Fruit fly (Drosophila melanogaster) whole organism, embryonic: ENCODE results near the gene Ptth.

Experiments used
- CG11456 ChIP-seq: fragments of 200-800 bp; sonication (Bioruptor generic); IDR thresholded peaks from 3 replicates; pipeline ENCODE4 v1.3.6; 2022; ENCODE audit warnings: missing biosample characterization, missing genetic modification characterization
- CG13287 ChIP-seq: fragments of 200-800 bp; sonication (Bioruptor generic); IDR thresholded peaks from 2 replicates; pipeline ENCODE4 v1.3.6; 2022; ENCODE audit warnings: missing biosample characterization, missing genetic modification characterization; ENCODE audit not compliant: partially characterized antibody
- CG14710 ChIP-seq: fragments of 200-800 bp; sonication (Bioruptor generic); optimal IDR thresholded peaks from 3 replicates; lab custom pipeline; 2019; ENCODE audit warnings: missing biosample characterization, mild to moderate bottlenecking, missing genetic modification characterization, moderate library complexity
- CG14860 ChIP-seq: fragments of 200-800 bp; sonication (Bioruptor generic); IDR thresholded peaks from 3 replicates; pipeline ENCODE4 v1.3.6; 2022; ENCODE audit warnings: missing biosample characterization, missing genetic modification characterization; ENCODE audit not compliant: partially characterized antibody
- CG16813 ChIP-seq: fragments of 200-800 bp; sonication (Bioruptor generic); IDR thresholded peaks from 3 replicates; pipeline ENCODE4 v1.3.6; 2022; ENCODE audit warnings: missing biosample characterization, missing genetic modification characterization; ENCODE audit not compliant: partially characterized antibody
- CG17186 ChIP-seq: fragments of 200-800 bp; sonication (Bioruptor generic); optimal IDR thresholded peaks from 3 replicates; lab custom pipeline; 2017; ENCODE audit warnings: missing biosample characterization, missing genetic modification reagents, missing genetic modification characterization
- CG17328 ChIP-seq: fragments of 200-800 bp; sonication (Bioruptor generic); IDR thresholded peaks from 2 replicates; pipeline ENCODE4 v1.3.6; 2022; ENCODE audit warnings: missing biosample characterization, missing genetic modification characterization
- CG2116 ChIP-seq: fragments of 200-800 bp; sonication (Bioruptor generic); optimal IDR thresholded peaks from 3 replicates; lab custom pipeline; 2018; ENCODE audit warnings: missing biosample characterization, mild to moderate bottlenecking, missing genetic modification characterization
- CG2875 ChIP-seq: fragments of 200-800 bp; sonication (Bioruptor generic); optimal IDR thresholded peaks from 2 replicates; lab custom pipeline; 2017; ENCODE audit warnings: missing biosample characterization, mild to moderate bottlenecking, missing genetic modification characterization, missing genetic modification reagents
- CG32532 ChIP-seq: fragments of 200-800 bp; sonication (Bioruptor generic); IDR thresholded peaks from 2 replicates; pipeline ENCODE4 v1.3.6; 2022; ENCODE audit warnings: missing biosample characterization, missing genetic modification characterization
- CG32767 ChIP-seq: fragments of 200-800 bp; sonication (Bioruptor generic); IDR thresholded peaks from 2 replicates; pipeline ENCODE4 v1.3.6; 2022; ENCODE audit warnings: missing biosample characterization, missing genetic modification characterization
- CG33557 ChIP-seq: fragments of 200-800 bp; sonication (Bioruptor generic); optimal IDR thresholded peaks from 2 replicates; lab custom pipeline; 2019; ENCODE audit warnings: missing biosample characterization, mild to moderate bottlenecking, missing genetic modification characterization, moderate library complexity
- CG34224 ChIP-seq: fragments of 200-800 bp; sonication (Bioruptor generic); IDR thresholded peaks from 3 replicates; pipeline ENCODE4 v1.3.6; 2022; ENCODE audit warnings: missing biosample characterization, missing genetic modification characterization; ENCODE audit not compliant: partially characterized antibody
- CG6175 ChIP-seq: fragments of 200-800 bp; sonication (Bioruptor generic); IDR thresholded peaks from 3 replicates; pipeline ENCODE4 v1.3.6; 2022; ENCODE audit warnings: missing biosample characterization, missing genetic modification characterization
- CG6765 ChIP-seq: fragments of 200-800 bp; sonication (Bioruptor generic); optimal IDR thresholded peaks from 3 replicates; lab custom pipeline; 2017; ENCODE audit warnings: missing biosample characterization, mild to moderate bottlenecking, missing genetic modification characterization
- Dbx ChIP-seq: fragments of 200-800 bp; sonication (Bioruptor generic); IDR thresholded peaks from 3 replicates; pipeline ENCODE4 v1.3.6; 2022; ENCODE audit warnings: missing biosample characterization, missing genetic modification characterization
- Dek ChIP-seq: fragments of 200-800 bp; sonication (Bioruptor generic); optimal IDR thresholded peaks from 3 replicates; lab custom pipeline; 2019; ENCODE audit warnings: missing biosample characterization, mild to moderate bottlenecking, missing genetic modification characterization, moderate library complexity
- Doc3 ChIP-seq: fragments of 200-800 bp; sonication (Bioruptor generic); IDR thresholded peaks from 3 replicates; pipeline ENCODE4 v1.3.6; 2022; ENCODE audit warnings: missing biosample characterization, missing genetic modification characterization; ENCODE audit not compliant: partially characterized antibody
- ERR ChIP-seq: fragments of 200-800 bp; sonication (Bioruptor generic); optimal IDR thresholded peaks from 2 replicates; lab custom pipeline; 2016; ENCODE audit warnings: missing biosample characterization, missing genetic modification characterization
- Ets97D ChIP-seq: fragments of 200-800 bp; sonication (Bioruptor generic); optimal IDR thresholded peaks from 3 replicates; lab custom pipeline; 2016; ENCODE audit warnings: missing biosample characterization, missing genetic modification characterization
- H15 ChIP-seq: fragments of 200-800 bp; sonication (Bioruptor generic); IDR thresholded peaks from 3 replicates; pipeline ENCODE4 v1.3.6; 2022; ENCODE audit warnings: missing biosample characterization, missing genetic modification characterization
- HLH4C ChIP-seq: fragments of 200-800 bp; sonication (Bioruptor generic); IDR thresholded peaks from 3 replicates; pipeline ENCODE4 v1.3.6; 2022; ENCODE audit warnings: missing biosample characterization, missing genetic modification characterization; ENCODE audit not compliant: partially characterized antibody
- HmgZ ChIP-seq: fragments of 200-800 bp; sonication (Bioruptor generic); optimal IDR thresholded peaks from 2 replicates; lab custom pipeline; 2018; ENCODE audit warnings: missing biosample characterization, mild to moderate bottlenecking, missing genetic modification characterization
- MESR4 ChIP-seq: fragments of 200-800 bp; sonication (Bioruptor generic); optimal IDR thresholded peaks from 2 replicates; lab custom pipeline; 2018; ENCODE audit warnings: missing biosample characterization, mild to moderate bottlenecking, missing genetic modification characterization, moderate library complexity
- Myb ChIP-seq: fragments of 200-800 bp; sonication (Bioruptor generic); optimal IDR thresholded peaks from 2 replicates; lab custom pipeline; 2016; ENCODE audit warnings: missing biosample characterization, missing genetic modification characterization
- NC2α ChIP-seq: fragments of 200-800 bp; sonication (Bioruptor generic); optimal IDR thresholded peaks from 2 replicates; lab custom pipeline; 2016; ENCODE audit warnings: missing biosample characterization, missing genetic modification characterization
- Nf-YC ChIP-seq: fragments of 200-800 bp; optimal IDR thresholded peaks from 3 replicates; lab custom pipeline; 2019; ENCODE audit warnings: missing biosample characterization, mild to moderate bottlenecking, missing genetic modification characterization, moderate library complexity
- Scr ChIP-seq: fragments of 200-800 bp; sonication (Bioruptor generic); IDR thresholded peaks from 2 replicates; pipeline ENCODE4 v1.3.6; 2022; ENCODE audit warnings: missing biosample characterization, missing genetic modification characterization; ENCODE audit not compliant: partially characterized antibody
- Sry-δ ChIP-seq: fragments of 200-800 bp; sonication (Bioruptor generic); optimal IDR thresholded peaks from 2 replicates; lab custom pipeline; 2016; ENCODE audit warnings: missing biosample characterization, missing genetic modification characterization
- Ssrp ChIP-seq: fragments of 200-800 bp; sonication (Bioruptor generic); optimal IDR thresholded peaks from 2 replicates; lab custom pipeline; 2018; ENCODE audit warnings: missing biosample characterization, mild to moderate bottlenecking, missing genetic modification characterization, moderate library complexity
- Stat92E ChIP-seq, 3 experiments: fragments of >200 bp in 2 of 3; fragments of 200-800 bp in 1 of 3; sonication (Bioruptor generic) in 1 of 3; optimal IDR thresholded peaks; 2 replicates each; lab custom pipeline; 2017 to 2019; ENCODE audit warnings: missing biosample characterization in 3 of 3, missing genetic modification characterization in 3 of 3, mild to moderate bottlenecking in 1 of 3, moderate library complexity in 1 of 3
- amos ChIP-seq: fragments of 200-800 bp; sonication (Bioruptor generic); IDR thresholded peaks from 2 replicates; pipeline ENCODE4 v1.3.6; 2022; ENCODE audit warnings: missing biosample characterization, missing genetic modification characterization; ENCODE audit not compliant: partially characterized antibody
- bbx ChIP-seq: fragments of 200-800 bp; sonication (Bioruptor generic); IDR thresholded peaks from 2 replicates; pipeline ENCODE4 v1.3.6; 2022; ENCODE audit warnings: missing biosample characterization, missing genetic modification characterization; ENCODE audit not compliant: partially characterized antibody
- chinmo ChIP-seq: fragments of 200-800 bp; sonication (Bioruptor generic); IDR thresholded peaks from 4 replicates; pipeline ENCODE4 v1.3.6; 2022; ENCODE audit warnings: missing biosample characterization, missing genetic modification characterization; ENCODE audit not compliant: partially characterized antibody
- dan ChIP-seq: fragments of 200-800 bp; sonication (Bioruptor generic); IDR thresholded peaks from 2 replicates; pipeline ENCODE4 v1.3.6; 2022; ENCODE audit warnings: missing biosample characterization, missing genetic modification characterization
- inv ChIP-seq: fragments of 200-800 bp; sonication (Bioruptor generic); IDR thresholded peaks from 2 replicates; pipeline ENCODE4 v1.3.6; 2022; ENCODE audit warnings: missing biosample characterization, missing genetic modification characterization; ENCODE audit not compliant: partially characterized antibody
- odd ChIP-seq: fragments of 200-800 bp; sonication (Bioruptor generic); optimal IDR thresholded peaks from 2 replicates; lab custom pipeline; 2017; ENCODE audit warnings: missing biosample characterization, mild to moderate bottlenecking, missing genetic modification characterization
- rib ChIP-seq: fragments of 200-800 bp; sonication (Bioruptor generic); IDR thresholded peaks from 2 replicates; pipeline ENCODE4 v1.3.6; 2022; ENCODE audit warnings: missing biosample characterization, missing genetic modification characterization
- row ChIP-seq: fragments of 200-800 bp; sonication (Bioruptor generic); IDR thresholded peaks from 3 replicates; pipeline ENCODE4 v1.3.6; 2022; ENCODE audit warnings: missing biosample characterization, missing genetic modification characterization
- sens ChIP-seq: fragments of 200-800 bp; sonication (Bioruptor generic); peaks from one replicate; lab custom pipeline; 2016; ENCODE audit warnings: missing biosample characterization, missing genetic modification characterization
- sob ChIP-seq: fragments of 200-800 bp; sonication (Bioruptor generic); IDR thresholded peaks from 2 replicates; pipeline ENCODE4 v1.3.6; 2022; ENCODE audit warnings: missing biosample characterization, missing genetic modification characterization
- tap ChIP-seq: fragments of 200-800 bp; optimal IDR thresholded peaks from 3 replicates; lab custom pipeline; 2019; ENCODE audit warnings: missing biosample characterization, mild to moderate bottlenecking, missing genetic modification characterization, moderate library complexity
- trem ChIP-seq: fragments of 200-800 bp; optimal IDR thresholded peaks from 3 replicates; lab custom pipeline; 2019; ENCODE audit warnings: missing biosample characterization, mild to moderate bottlenecking, missing genetic modification characterization, moderate library complexity
- ttk ChIP-seq: fragments of 200-800 bp; sonication (Bioruptor generic); IDR thresholded peaks from 2 replicates; pipeline ENCODE4 v2.1.2; 2022; ENCODE audit warnings: missing biosample characterization, missing genetic modification characterization
- unc-4 ChIP-seq: fragments of 200-800 bp; sonication (Bioruptor generic); IDR thresholded peaks from 2 replicates; pipeline ENCODE4 v1.3.6; 2022; ENCODE audit warnings: missing biosample characterization, missing genetic modification characterization; ENCODE audit not compliant: partially characterized antibody
- vnd ChIP-seq: fragments of 200-800 bp; sonication (Bioruptor generic); IDR thresholded peaks from 3 replicates; pipeline ENCODE4 v1.3.6; 2022; ENCODE audit warnings: missing biosample characterization, missing genetic modification characterization; ENCODE audit not compliant: partially characterized antibody
- zen ChIP-seq: fragments of 200-800 bp; sonication (Bioruptor generic); optimal IDR thresholded peaks from 3 replicates; lab custom pipeline; 2018; ENCODE audit warnings: missing biosample characterization, mild to moderate bottlenecking, missing genetic modification characterization, moderate library complexity

Gene Ptth

DNA sequence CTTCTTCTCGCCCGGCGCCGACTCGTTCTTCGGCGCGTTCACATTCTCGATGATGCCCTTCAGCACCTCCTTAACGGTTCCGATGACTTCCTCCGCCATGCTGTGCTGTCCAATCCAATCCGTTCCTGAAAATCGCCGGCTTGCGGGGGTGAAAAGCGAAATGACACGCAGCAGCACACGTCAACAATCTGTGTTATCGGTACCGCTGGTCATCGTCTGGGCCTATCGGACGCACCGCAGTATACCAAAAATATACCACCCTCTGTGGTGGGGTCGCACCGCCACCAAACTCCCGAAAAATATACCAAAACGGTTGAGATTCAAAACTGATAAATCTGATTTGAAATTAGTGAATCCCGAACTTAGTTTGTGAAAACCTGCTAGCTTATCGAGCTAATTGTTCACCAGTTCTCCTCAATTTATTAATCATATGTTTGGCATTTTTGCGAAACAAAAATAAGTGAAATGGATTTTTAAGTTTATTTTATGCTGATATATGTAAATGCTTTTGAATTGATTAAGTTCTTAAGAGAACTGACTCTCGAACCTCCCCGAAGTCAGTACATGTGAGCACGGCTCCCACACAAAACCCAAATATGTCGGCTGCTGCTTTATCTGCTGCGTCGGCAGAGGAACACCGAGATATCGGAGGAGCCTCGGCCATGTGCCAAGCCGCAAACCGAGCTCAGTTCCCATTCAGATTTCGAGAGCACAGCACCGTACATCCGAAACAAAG, 32.1 kb downstream of the Ptth start, which contains the start of the genes Spp and nAChRbeta3:
TSS of gene Spp (minus strand) at position 210 of the 736 bp plus-strand sequence.
TSS of gene nAChRbeta3 (plus strand) at position 686 of the 736 bp plus-strand sequence.
- TF ChIP-seq bbx (GFP tag; lab: Robert Waterston, UW) (peak; percentile 68), CG32532 (GFP tag; lab: Robert Waterston, UW) (0 out of 2 replicates have a peak, but pooled peaks have one; percentile 27), Stat92E (GFP tag; optimal IDR thresholded peaks at IDR 0.05; lab: Kevin White, UChicago) (peak in 1 of 3 experiments; percentile 3), Sry-δ (GFP tag; lab: Kevin White, UChicago) (peak; percentile 59), CG2875 (GFP tag; lab: Kevin White, UChicago) (no peak), sob (GFP tag; lab: Robert Waterston, UW) (0 out of 2 replicates have a peak, but pooled peaks have one; percentile 12), trem (peak; percentile 33), MESR4 (GFP tag; lab: Kevin White, UChicago) (peak; percentile 89), Ets97D (GFP tag; lab: Kevin White, UChicago) (peak; percentile 42), CG33557 (GFP tag; lab: Kevin White, UChicago) (no peak), CG17328 (peak; percentile 17; the same call in 1 of the 2 replicates), CG32767 (no peak), CG14710 (tag; lab: Kevin White, UChicago) (peak; percentile 72), NC2α (no peak), inv (GFP tag; lab: Robert Waterston, UW) (peak; percentile 22; the same call in 1 of the 2 replicates), CG6765 (GFP tag; lab: Kevin White, UChicago) (no peak), CG2116 (GFP tag; lab: Kevin White, UChicago) (peak; percentile 68), CG13287 (GFP tag; lab: Robert Waterston, UW) (peak; percentile 80), sens (peak; percentile 87), row (GFP tag; lab: Robert Waterston, UW) (peak; percentile 13; the same call in 1 of the 3 replicates), rib (GFP tag; lab: Robert Waterston, UW) (no peak), CG14860 (GFP tag; lab: Robert Waterston, UW) (0 out of 3 replicates have a peak, but pooled peaks have one; percentile 45), CG34224 (GFP tag; lab: Robert Waterston, UW) (peak; percentile 61), Scr (GFP tag; lab: Robert Waterston, UW) (peak; percentile 52), amos (GFP tag; lab: Robert Waterston, UW) (peak; percentile 69; the same call in 1 of the 2 replicates), CG17186 (peak; percentile 83), Ssrp (tag; lab: Kevin White, UChicago) (no peak), Nf-YC (tag; lab: Kevin White, UChicago) (peak; percentile 20), zen (no peak), Doc3 (GFP tag; lab: Robert Waterston, UW) (peak; percentile 39; the same call in 1 of the 3 replicates), CG6175 (GFP tag; lab: Robert Waterston, UW) (no peak), Dbx (GFP tag; lab: Robert Waterston, UW) (no peak), dan (no peak), HmgZ (tag; lab: Kevin White, UChicago) (peak; percentile 44), CG16813 (GFP tag; lab: Robert Waterston, UW) (peak; percentile 54), Myb (GFP tag; lab: Kevin White, UChicago) (peak; percentile 98), Dek (tag; lab: Kevin White, UChicago) (no peak), ERR (GFP tag; lab: Kevin White, UChicago) (no peak), CG11456 (GFP tag; lab: Robert Waterston, UW) (0 out of 3 replicates have a peak, but pooled peaks have one; percentile 7), vnd (no peak), unc-4 (peak; percentile 61), chinmo (GFP tag; lab: Robert Waterston, UW) (peak; percentile 59; the same call in 1 of the 4 replicates), HLH4C (GFP tag; lab: Robert Waterston, UW) (peak; percentile 68), tap (tag; lab: Kevin White, UChicago) (no peak), H15 (GFP tag; lab: Robert Waterston, UW) (no peak), odd (no peak), ttk (no peak)
